Worm (Caenorhabditis elegans): ENCODE measurements around the gene Y39F10C.1.
A peak's percentile ranks its signal among the peaks of the same experiment; 100 is the strongest.

Gene Y39F10C.1

ce11 chrII:627205-627604 lies 48.2 kb upstream of the Y39F10C.1 start, which contains the start of gene arrd-1:
TSS of gene arrd-1 (plus strand) at chrII:627505.
- no peak for TF ChIP-seq hlh-8 (tag; optimal IDR thresholded peaks at IDR 0.05)
- no peak for TF ChIP-seq gmeb-2 (tag; optimal IDR thresholded peaks at IDR 0.05)
- TF ChIP-seq sox-4 (tag; optimal IDR thresholded peaks at IDR 0.05), result no peak
- no peak for TF ChIP-seq lin-11 (tag; optimal IDR thresholded peaks at IDR 0.05)
- TF ChIP-seq ceh-2 (tag; optimal IDR thresholded peaks at IDR 0.05), result no peak
- no peak for TF ChIP-seq odd-2 (tag; optimal IDR thresholded peaks at IDR 0.05)
- no peak for TF ChIP-seq ttx-3 (tag; optimal IDR thresholded peaks at IDR 0.05)
- TF ChIP-seq sdc-2 (tag; optimal IDR thresholded peaks at IDR 0.05), result no peak
- TF ChIP-seq K02D7.2 (tag; optimal IDR thresholded peaks at IDR 0.05), result no peak
- TF ChIP-seq fkh-6 (tag; optimal IDR thresholded peaks at IDR 0.05), result no peak
- TF ChIP-seq ceh-24 (tag; optimal IDR thresholded peaks at IDR 0.05), result no peak
- TF ChIP-seq pat-9 (tag; optimal IDR thresholded peaks at IDR 0.05), result no peak
- TF ChIP-seq T23F11.4 (GFP tag; optimal IDR thresholded peaks at IDR 0.05), result no peak
- TF ChIP-seq nfya-1 (tag; optimal IDR thresholded peaks at IDR 0.05), result no peak

ce11 chrII:627913-628312 lies 47.5 kb upstream of the Y39F10C.1 start:
- TF ChIP-seq zip-5 (tag; optimal IDR thresholded peaks at IDR 0.05) (no peak), C08G9.2 (tag; optimal IDR thresholded peaks at IDR 0.05) (no peak), pag-3 (tag; optimal IDR thresholded peaks at IDR 0.05; ENCODE audit: borderline replicate concordance) (no peak), unc-86 (tag; optimal IDR thresholded peaks at IDR 0.05) (no peak)

- 0 out of 2 replicates have a peak, but pooled peaks have one; percentile 50 for TF ChIP-seq ceh-45 (GFP tag; IDR thresholded peaks at IDR 0.05)
These were observed 45.9 kb upstream of the Y39F10C.1 start for ce11 chrII:629454-629853.

ce11 chrII:633984-634383 lies 41.4 kb upstream of the Y39F10C.1 start, which contains the start of gene T04B8.1:
TSS of gene T04B8.1 (plus strand) at chrII:634284.
- no peak for TF ChIP-seq ttx-3 (tag; optimal IDR thresholded peaks at IDR 0.05)
- TF ChIP-seq unc-3 (GFP tag; conservative IDR thresholded peaks at IDR 0.05), result no peak
- TF ChIP-seq unc-3 (tag; optimal IDR thresholded peaks at IDR 0.05), result no peak
- no peak for TF ChIP-seq sdc-2 (tag; optimal IDR thresholded peaks at IDR 0.05)
- no peak for TF ChIP-seq tbx-7 (tag; optimal IDR thresholded peaks at IDR 0.05)

- TF ChIP-seq nhr-232 (tag; optimal IDR thresholded peaks at IDR 0.05), result no peak
- TF ChIP-seq ama-1 (optimal IDR thresholded peaks at IDR 0.05), result no peak
- TF ChIP-seq sox-2 (GFP tag; IDR thresholded peaks at IDR 0.05), result no peak
- no peak for TF ChIP-seq unc-55 (GFP tag; optimal IDR thresholded peaks at IDR 0.05)
- TF ChIP-seq pros-1 (tag; optimal IDR thresholded peaks at IDR 0.05), result no peak
- TF ChIP-seq ceh-19 (GFP tag; optimal IDR thresholded peaks at IDR 0.05), result no peak
- no peak for TF ChIP-seq sox-4 (tag; optimal IDR thresholded peaks at IDR 0.05)
- no peak for TF ChIP-seq ceh-48 (tag; optimal IDR thresholded peaks at IDR 0.05)
These were observed 35.9 kb upstream of the Y39F10C.1 start, which contains the start of gene K07E8.6 for ce11 chrII:639467-639866. TSS of gene K07E8.6 (minus strand) at chrII:639567.

ce11 chrII:643733-644132 lies 31.7 kb upstream of the Y39F10C.1 start:
- no peak for TF ChIP-seq unc-55 (GFP tag; optimal IDR thresholded peaks at IDR 0.05)
- peak; percentile 80 for TF ChIP-seq dve-1 (tag; optimal IDR thresholded peaks at IDR 0.05)

ce11 chrII:650321-651005 lies 24.9 kb upstream of the Y39F10C.1 start, which contains the start of the genes K07E8.7 and frpr-14:
TSS of gene K07E8.7 (minus strand) at chrII:650367.
TSS of gene frpr-14 (plus strand) at chrII:650955.
- TF ChIP-seq hlh-6 (tag; optimal IDR thresholded peaks at IDR 0.05), result no peak
- peak; percentile 27 for TF ChIP-seq unc-42 (tag; optimal IDR thresholded peaks at IDR 0.05)

All from whole organism, late embryonic.